Worm (Caenorhabditis elegans): ENCODE data around the gene Y58A7A.4.

DNA sequence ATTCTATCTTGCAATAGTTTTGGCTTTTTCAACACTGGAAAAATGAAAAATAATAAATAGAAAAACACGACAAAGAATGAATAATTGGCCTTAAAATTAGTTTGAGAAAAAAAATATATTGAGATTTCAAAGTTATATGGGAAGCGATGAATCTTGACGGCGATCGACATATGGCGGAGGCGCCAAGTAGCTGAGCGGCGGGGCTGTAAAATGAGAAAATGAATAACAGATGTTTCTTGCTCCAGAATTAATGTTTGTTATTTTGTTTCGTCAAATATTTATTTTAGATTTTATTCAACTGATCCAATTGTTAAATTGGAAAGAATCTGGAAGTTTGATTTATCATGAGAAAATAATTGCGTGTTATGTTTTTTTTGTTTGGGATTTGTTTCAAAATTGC, 45.2 kb downstream of the Y58A7A.4 start, which contains the start of gene K11D12.11:
- TF ChIP-seq ama-1 (optimal IDR thresholded peaks at IDR 0.05) (no peak), ZK546.5 (tag; optimal IDR thresholded peaks at IDR 0.05) (no peak), nhr-23 (tag; optimal IDR thresholded peaks at IDR 0.05) (no peak), unc-62 (GFP tag; optimal IDR thresholded peaks at IDR 0.05) (no peak), zag-1 (tag; optimal IDR thresholded peaks at IDR 0.05) (no peak), mdl-1 (tag; optimal IDR thresholded peaks at IDR 0.05) (no peak), ceh-82 (tag; optimal IDR thresholded peaks at IDR 0.05) (no peak), nhr-25 (tag; optimal IDR thresholded peaks at IDR 0.05) (no peak), elt-1 (tag; optimal IDR thresholded peaks at IDR 0.05) (no peak), ceh-16 (tag; optimal IDR thresholded peaks at IDR 0.05) (no peak)

Measured in whole organism, L2 larva.